Fruit fly (Drosophila melanogaster): ENCODE results near the gene GstT3.

DNA sequence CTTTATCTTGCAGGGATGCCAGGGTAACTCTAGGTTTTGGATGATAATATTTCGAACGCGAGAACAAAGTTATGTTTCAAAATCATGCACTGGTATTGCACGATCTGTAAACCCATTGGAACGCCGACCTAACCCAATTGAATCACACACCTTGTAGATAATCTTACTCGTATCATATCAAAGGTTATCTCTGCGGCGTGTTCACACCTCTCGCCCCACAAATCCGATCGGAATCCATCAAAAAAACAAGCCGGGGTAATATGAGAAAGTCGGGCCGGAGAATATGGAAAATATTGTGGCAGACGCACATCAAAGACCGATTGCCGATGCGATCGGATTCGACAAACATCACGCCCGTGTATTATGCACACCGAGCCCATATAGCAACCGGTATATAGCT is 27.9 kb downstream of the GstT3 start:
- TF ChIP-seq psq (optimal IDR thresholded peaks at IDR 0.05) (no peak), pan (optimal IDR thresholded peaks at IDR 0.05) (no peak), CG8478 (optimal IDR thresholded peaks at IDR 0.05) (no peak), usp (GFP tag; optimal IDR thresholded peaks at IDR 0.05) (no peak)

All from whole organism.